Fruit fly (Drosophila melanogaster): ENCODE measurements around the gene Pp1-87B.

dm6 chr3R:12447353-12447752 is 21.6 kb upstream of the Pp1-87B start, which contains the start of gene vrs:
- TF ChIP-seq Ets98B (GFP tag; IDR thresholded peaks at IDR 0.05): no peak
- TF ChIP-seq CG8159 (tag; optimal IDR thresholded peaks at IDR 0.05): no peak
- no peak for TF ChIP-seq CG15710 (tag; optimal IDR thresholded peaks at IDR 0.05)
- no peak for TF ChIP-seq CG8301 (tag; optimal IDR thresholded peaks at IDR 0.05)
- TF ChIP-seq gl (tag; optimal IDR thresholded peaks at IDR 0.05): no peak
- TF ChIP-seq CG9948 (tag; optimal IDR thresholded peaks at IDR 0.05): no peak
- no peak for TF ChIP-seq CG14655 (GFP tag; optimal IDR thresholded peaks at IDR 0.05)
- TF ChIP-seq fd96Ca (GFP tag; IDR thresholded peaks at IDR 0.05): no peak
- TF ChIP-seq EcR (GFP tag; optimal IDR thresholded peaks at IDR 0.05): no peak
- no peak for TF ChIP-seq Pif1A (GFP tag; optimal IDR thresholded peaks at IDR 0.05)
- TF ChIP-seq Pif1B (GFP tag; optimal IDR thresholded peaks at IDR 0.05): no peak
- TF ChIP-seq CG34367 (tag; optimal IDR thresholded peaks at IDR 0.05): no peak
- no peak for TF ChIP-seq CG4496 (GFP tag; IDR thresholded peaks at IDR 0.05)

Measured in whole organism, pupa.